Worm (Caenorhabditis elegans) whole organism, late embryonic: ENCODE data around the gene rgs-2.

Experiments used
- C08G9.2 ChIP-seq: sonication (generic microtip); optimal IDR thresholded peaks from 2 replicates; lab custom pipeline; 2016; ENCODE audit warnings: mild to moderate bottlenecking, missing genetic modification characterization, moderate library complexity, missing compliant biosample characterization
- C38D4.7 ChIP-seq: fragments of 200-800 bp; sonication (Bioruptor generic); optimal IDR thresholded peaks from 2 replicates; lab custom pipeline; 2018; ENCODE audit warnings: mild to moderate bottlenecking, missing genetic modification characterization, moderate library complexity, missing compliant biosample characterization
- F13H6.1 ChIP-seq: sonication (generic microtip); optimal IDR thresholded peaks from 2 replicates; lab custom pipeline; 2016; ENCODE audit warnings: missing genetic modification characterization, missing compliant biosample characterization
- K02D7.2 ChIP-seq: sonication (generic microtip); optimal IDR thresholded peaks from 2 replicates; lab custom pipeline; 2017; ENCODE audit warnings: mild to moderate bottlenecking, missing genetic modification characterization, missing compliant biosample characterization
- K09A11.1 ChIP-seq: sonication (generic microtip); optimal IDR thresholded peaks from 2 replicates; lab custom pipeline; 2017; ENCODE audit warnings: antibody characterized with exemption, mild to moderate bottlenecking, missing genetic modification characterization, missing compliant biosample characterization; ENCODE audit not compliant: insufficient read depth
- ahr-1 ChIP-seq: sonication (generic microtip); optimal IDR thresholded peaks from 2 replicates; lab custom pipeline; 2016; ENCODE audit warnings: missing genetic modification characterization, missing compliant biosample characterization
- ama-1 ChIP-seq: fragments of 150-350 bp; optimal IDR thresholded peaks from 2 replicates; lab custom pipeline; 2014
- ceh-14 ChIP-seq: sonication (generic microtip); optimal IDR thresholded peaks from 2 replicates; lab custom pipeline; 2016; ENCODE audit warnings: missing genotype, missing genetic modification characterization, missing compliant biosample characterization
- ceh-18 ChIP-seq: sonication (generic microtip); optimal IDR thresholded peaks from 2 replicates; lab custom pipeline; 2016; ENCODE audit warnings: missing genetic modification characterization, missing compliant biosample characterization
- ceh-2 ChIP-seq: sonication (generic microtip); optimal IDR thresholded peaks from 2 replicates; lab custom pipeline; 2016; ENCODE audit warnings: missing genotype, missing genetic modification characterization, missing compliant biosample characterization
- ceh-22 ChIP-seq: sonication (generic microtip); optimal IDR thresholded peaks from 2 replicates; lab custom pipeline; 2017; ENCODE audit warnings: missing biosample characterization, missing genetic modification characterization
- ceh-24 ChIP-seq: sonication (generic microtip); optimal IDR thresholded peaks from 2 replicates; lab custom pipeline; 2016; ENCODE audit warnings: mild to moderate bottlenecking, missing genetic modification characterization, missing compliant biosample characterization
- ceh-34 ChIP-seq: sonication (generic microtip); optimal IDR thresholded peaks from 2 replicates; lab custom pipeline; 2016; ENCODE audit warnings: mild to moderate bottlenecking, missing genetic modification characterization, missing compliant biosample characterization
- ceh-45 ChIP-seq: fragments of 200-800 bp; sonication (Bioruptor generic); IDR thresholded peaks from 2 replicates; pipeline ENCODE4 v1.3.6; 2022; ENCODE audit warnings: missing genetic modification reagents, missing genetic modification characterization, missing compliant biosample characterization
- ceh-48 ChIP-seq: sonication (generic microtip); optimal IDR thresholded peaks from 2 replicates; lab custom pipeline; 2016; ENCODE audit warnings: missing genetic modification characterization, inconsistent platforms, missing compliant biosample characterization
- ceh-9 ChIP-seq: sonication (generic microtip); optimal IDR thresholded peaks from 2 replicates; lab custom pipeline; 2016; ENCODE audit warnings: mild to moderate bottlenecking, missing genetic modification characterization, inconsistent platforms, missing compliant biosample characterization
- elt-2 ChIP-seq: sonication (generic microtip); optimal IDR thresholded peaks from 2 replicates; lab custom pipeline; 2016; ENCODE audit warnings: missing genetic modification reagents, missing genetic modification characterization, missing compliant biosample characterization
- elt-4 ChIP-seq: sonication (generic microtip); optimal IDR thresholded peaks from 2 replicates; lab custom pipeline; 2016; ENCODE audit warnings: missing genetic modification characterization, missing compliant biosample characterization
- fax-1 ChIP-seq: sonication (generic microtip); optimal IDR thresholded peaks from 2 replicates; lab custom pipeline; 2016; ENCODE audit warnings: missing genotype, missing genetic modification characterization, missing compliant biosample characterization
- fkh-6 ChIP-seq: sonication (generic microtip); optimal IDR thresholded peaks from 2 replicates; lab custom pipeline; 2016; ENCODE audit warnings: missing genetic modification characterization, missing compliant biosample characterization
- gmeb-2 ChIP-seq: sonication (generic microtip); optimal IDR thresholded peaks from 2 replicates; lab custom pipeline; 2016; ENCODE audit warnings: missing genetic modification characterization, inconsistent platforms, missing compliant biosample characterization
- hlh-13 ChIP-seq: fragments of 200-800 bp; sonication (Bioruptor generic); optimal IDR thresholded peaks from 2 replicates; lab custom pipeline; 2018; ENCODE audit warnings: mild to moderate bottlenecking, missing genetic modification characterization, missing compliant biosample characterization
- hlh-15 ChIP-seq: sonication (generic microtip); optimal IDR thresholded peaks from 2 replicates; lab custom pipeline; 2016; ENCODE audit warnings: missing genetic modification characterization, missing compliant biosample characterization
- hlh-30 ChIP-seq: sonication (generic microtip); optimal IDR thresholded peaks from 2 replicates; lab custom pipeline; 2017; ENCODE audit warnings: antibody characterized with exemption, missing genetic modification characterization, missing compliant biosample characterization; ENCODE audit not compliant: insufficient read depth
- hlh-6 ChIP-seq: sonication (generic microtip); optimal IDR thresholded peaks from 2 replicates; lab custom pipeline; 2016; ENCODE audit warnings: missing genotype, missing genetic modification characterization, missing compliant biosample characterization
- hlh-8 ChIP-seq: sonication (generic microtip); optimal IDR thresholded peaks from 2 replicates; lab custom pipeline; 2016; ENCODE audit warnings: missing genotype, missing genetic modification characterization, missing compliant biosample characterization
- lim-6 ChIP-seq: sonication (generic microtip); optimal IDR thresholded peaks from 2 replicates; lab custom pipeline; 2016; ENCODE audit warnings: missing genetic modification characterization, missing compliant biosample characterization
- nfya-1 ChIP-seq: sonication (generic microtip); optimal IDR thresholded peaks from 2 replicates; lab custom pipeline; 2017; ENCODE audit warnings: missing genetic modification characterization, mild to moderate bottlenecking, missing compliant biosample characterization, antibody characterized with exemption, moderate library complexity
- nhr-11 ChIP-seq: fragments of 150-350 bp; optimal IDR thresholded peaks from 2 replicates; lab custom pipeline; 2014; ENCODE audit warnings: missing biosample characterization, missing genetic modification characterization
- npax-4 ChIP-seq: sonication (generic microtip); optimal IDR thresholded peaks from 2 replicates; lab custom pipeline; 2016; ENCODE audit warnings: missing genetic modification characterization, missing compliant biosample characterization
- odd-2 ChIP-seq: sonication (generic microtip); optimal IDR thresholded peaks from 2 replicates; lab custom pipeline; 2017; ENCODE audit warnings: antibody characterized with exemption, mild to moderate bottlenecking, missing genetic modification characterization, missing compliant biosample characterization
- pag-3 ChIP-seq: sonication (generic microtip); optimal IDR thresholded peaks from 2 replicates; lab custom pipeline; 2016; ENCODE audit warnings: missing compliant biosample characterization, missing genetic modification characterization, borderline replicate concordance
- pat-9 ChIP-seq: fragments of 200-800 bp; sonication (Bioruptor generic); optimal IDR thresholded peaks from 2 replicates; lab custom pipeline; 2018; ENCODE audit warnings: mild to moderate bottlenecking, missing genetic modification characterization, moderate library complexity, missing compliant biosample characterization
- pax-1 ChIP-seq: fragments of 150-350 bp; optimal IDR thresholded peaks from 2 replicates; lab custom pipeline; 2014; ENCODE audit warnings: missing biosample characterization, missing genetic modification characterization
- pha-2 ChIP-seq: sonication (generic microtip); optimal IDR thresholded peaks from 2 replicates; lab custom pipeline; 2017; ENCODE audit warnings: mild to moderate bottlenecking, missing genetic modification characterization, missing compliant biosample characterization
- pha-4 ChIP-seq: fragments of 150-350 bp; optimal IDR thresholded peaks from 2 replicates; lab custom pipeline; 2018; ENCODE audit warnings: missing biosample characterization, missing genetic modification reagents, missing genetic modification characterization
- ref-2 ChIP-seq: sonication (generic microtip); optimal IDR thresholded peaks from 2 replicates; lab custom pipeline; 2016; ENCODE audit warnings: missing genetic modification characterization, missing compliant biosample characterization
- rnt-1 ChIP-seq: sonication (generic microtip); optimal IDR thresholded peaks from 2 replicates; lab custom pipeline; 2016; ENCODE audit warnings: missing genetic modification characterization, missing compliant biosample characterization
- sdc-2 ChIP-seq: sonication (generic microtip); optimal IDR thresholded peaks from 2 replicates; lab custom pipeline; 2016; ENCODE audit warnings: missing genotype, missing genetic modification characterization, missing compliant biosample characterization
- sox-2 ChIP-seq: fragments of 200-800 bp; sonication (Bioruptor generic); IDR thresholded peaks from 2 replicates; pipeline ENCODE4 v1.3.6; 2022; ENCODE audit warnings: missing genetic modification reagents, missing genetic modification characterization, missing compliant biosample characterization
- unc-55 ChIP-seq: sonication (generic microtip); optimal IDR thresholded peaks from 2 replicates; lab custom pipeline; 2017; ENCODE audit warnings: missing biosample characterization, missing genetic modification reagents, missing genetic modification characterization
- zip-5 ChIP-seq: sonication (generic microtip); optimal IDR thresholded peaks from 2 replicates; lab custom pipeline; 2016; ENCODE audit warnings: missing genetic modification characterization, missing compliant biosample characterization
- ztf-16 ChIP-seq: sonication (generic microtip); optimal IDR thresholded peaks from 2 replicates; lab custom pipeline; 2017; ENCODE audit warnings: missing genetic modification characterization, missing compliant biosample characterization

The rgs-2 gene

ce11 chrX:12671638-12672290 is 40.7 kb upstream of the rgs-2 start:
- no peak for TF ChIP-seq ceh-9 (tag; lab: Kevin White, UChicago)
- no peak for TF ChIP-seq ceh-22 (tag; lab: Kevin White, UChicago)
- TF ChIP-seq ceh-48: no peak
- no peak for TF ChIP-seq ceh-24 (tag; lab: Kevin White, UChicago)
- no peak for TF ChIP-seq ceh-34
- TF ChIP-seq ahr-1 (tag; lab: Kevin White, UChicago): no peak
- TF ChIP-seq ceh-2 (tag; lab: Kevin White, UChicago): no peak
- no peak for TF ChIP-seq hlh-15 (tag; lab: Kevin White, UChicago)
- peak; percentile 38 for TF ChIP-seq unc-55
- no peak for TF ChIP-seq K02D7.2 (tag; lab: Kevin White, UChicago)
- TF ChIP-seq hlh-6 (tag; lab: Kevin White, UChicago): no peak
- TF ChIP-seq ztf-16 (tag; lab: Kevin White, UChicago): no peak
- peak; percentile 89 for TF ChIP-seq elt-2 (tag; lab: Kevin White, UChicago)
- TF ChIP-seq pag-3 (tag; lab: Kevin White, UChicago): no peak
- TF ChIP-seq npax-4: no peak
- peak; percentile 53 for TF ChIP-seq rnt-1 (tag; lab: Kevin White, UChicago)
- TF ChIP-seq odd-2 (tag; lab: Kevin White, UChicago): no peak
- no peak for TF ChIP-seq F13H6.1 (tag; lab: Kevin White, UChicago)
- no peak for TF ChIP-seq lim-6 (tag; lab: Kevin White, UChicago)
- TF ChIP-seq hlh-8: no peak
- TF ChIP-seq gmeb-2 (tag; lab: Kevin White, UChicago): no peak
- TF ChIP-seq hlh-13 (GFP tag; lab: Kevin White, UChicago): no peak
- no peak for TF ChIP-seq ceh-45 (GFP tag; lab: Robert Waterston, UW)
- TF ChIP-seq ceh-14 (tag; lab: Kevin White, UChicago): no peak
- no peak for TF ChIP-seq pha-2
- TF ChIP-seq pat-9 (tag; lab: Kevin White, UChicago): no peak
- TF ChIP-seq ceh-18: peak; percentile 7
- no peak for TF ChIP-seq ama-1 (lab: Kevin White, UChicago)
- no peak for TF ChIP-seq K09A11.1
- TF ChIP-seq fkh-6 (tag; lab: Kevin White, UChicago): no peak
- TF ChIP-seq nfya-1: no peak
- TF ChIP-seq fax-1 (tag; lab: Kevin White, UChicago): no peak

ce11 chrX:12677113-12677512 is 35.3 kb upstream of the rgs-2 start:
- TF ChIP-seq hlh-30: no peak
- TF ChIP-seq elt-4 (tag; lab: Kevin White, UChicago): no peak
- TF ChIP-seq ceh-24 (tag; lab: Kevin White, UChicago): no peak
- TF ChIP-seq sox-2: no peak
- no peak for TF ChIP-seq C38D4.7
- no peak for TF ChIP-seq unc-55
- TF ChIP-seq ref-2 (tag; lab: Kevin White, UChicago): no peak
- TF ChIP-seq pha-4 (tag; lab: Kevin White, UChicago): no peak
- no peak for TF ChIP-seq ceh-14 (tag; lab: Kevin White, UChicago)
- TF ChIP-seq pax-1: no peak
- no peak for TF ChIP-seq zip-5 (tag; lab: Kevin White, UChicago)
- no peak for TF ChIP-seq hlh-6 (tag; lab: Kevin White, UChicago)
- no peak for TF ChIP-seq C08G9.2 (tag; lab: Kevin White, UChicago)
- no peak for TF ChIP-seq sdc-2
- no peak for TF ChIP-seq nhr-11 (tag; lab: Kevin White, UChicago)
- TF ChIP-seq ceh-48: no peak
- TF ChIP-seq, all 69 proteins: peak for 0
